Fruit fly (Drosophila melanogaster) Kc167 (cell line): ENCODE measurements around the gene Gat.

Source experiments
- Myc ChIP-seq: fragments of >200 bp; optimal IDR thresholded peaks from 2 replicates; lab custom pipeline; 2017; ENCODE audit warnings: missing external identifiers
- insv ChIP-seq: fragments of >200 bp; optimal IDR thresholded peaks from 3 replicates; lab custom pipeline; 2018; ENCODE audit warnings: missing external identifiers
- psq ChIP-seq: fragments of >200 bp; optimal IDR thresholded peaks from 2 replicates; lab custom pipeline; 2017; ENCODE audit warnings: missing external identifiers
- ttk ChIP-seq: sonication (Bioruptor generic); optimal IDR thresholded peaks from 2 replicates; lab custom pipeline; 2017; ENCODE audit warnings: missing external identifiers

dm6 chr4:582836-583235 is 46.7 kb upstream of the Gat start, which contains the start of gene CG1909:
- TF ChIP-seq insv (no peak), ttk (lab: Kevin White, UChicago) (no peak), psq (lab: Kevin White, UChicago) (no peak), Myc (no peak)
